Worm (Caenorhabditis elegans) whole organism, L2 larva: Measurements from ENCODE around the gene aipr-1.

Experiments
- F13H6.1 ChIP-seq: sonication (generic microtip); optimal IDR thresholded peaks from 2 replicates; lab custom pipeline; 2016; ENCODE audit warnings: missing genetic modification characterization, missing compliant biosample characterization
- dmd-4 ChIP-seq: sonication (generic microtip); optimal IDR thresholded peaks from 2 replicates; lab custom pipeline; 2017; ENCODE audit warnings: missing biosample characterization, missing genetic modification characterization
- mab-5 ChIP-seq: fragments of 150-350 bp; optimal IDR thresholded peaks from 2 replicates; lab custom pipeline; 2014; ENCODE audit warnings: missing biosample characterization, missing genetic modification characterization
- nhr-23 ChIP-seq: fragments of 150-350 bp; optimal IDR thresholded peaks from 2 replicates; lab custom pipeline; 2014; ENCODE audit warnings: missing biosample characterization, missing genetic modification reagents, missing genetic modification characterization
- skn-1 ChIP-seq: sonication (generic microtip); optimal IDR thresholded peaks from 2 replicates; lab custom pipeline; 2017; ENCODE audit warnings: missing biosample characterization, missing genetic modification characterization
- zag-1 ChIP-seq: fragments of 150-350 bp; optimal IDR thresholded peaks from 2 replicates; lab custom pipeline; 2014; ENCODE audit warnings: missing biosample characterization, missing genetic modification characterization

DNA sequence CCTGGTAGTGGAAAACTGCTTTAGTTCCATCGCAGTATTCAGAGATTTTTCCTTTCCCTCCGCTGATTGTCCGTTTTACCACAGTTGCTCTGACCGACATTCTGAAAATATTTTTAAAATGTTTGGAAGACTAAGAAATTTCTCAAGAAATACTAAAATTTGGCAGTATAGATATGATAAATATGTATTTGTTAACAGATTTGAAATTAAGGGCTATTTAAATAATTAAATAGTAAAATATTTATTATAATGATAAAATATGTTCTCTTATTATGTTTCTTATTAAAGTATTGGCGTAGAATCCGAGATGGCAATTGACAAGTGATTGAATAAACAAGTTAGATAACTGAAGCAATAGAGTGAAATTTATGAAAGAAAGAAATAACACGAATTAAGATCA is at the start of gene aipr-1:
- TF ChIP-seq nhr-23 (tag; lab: Kevin White, UChicago) (no peak), zag-1 (tag; lab: Kevin White, UChicago) (no peak), F13H6.1 (tag; lab: Kevin White, UChicago) (no peak), mab-5 (tag; lab: Kevin White, UChicago) (no peak), skn-1 (tag; lab: Kevin White, UChicago) (no peak), dmd-4 (tag; lab: Kevin White, UChicago) (no peak)
